Worm (Caenorhabditis elegans) whole organism, young adult: ENCODE measurements around the gene F47B7.5.

Source experiments
- B0019.2 ChIP-seq: fragments of 200-800 bp; sonication (Bioruptor generic); conservative IDR thresholded peaks from 2 replicates; pipeline ENCODE4 v1.3.6; 2022; ENCODE audit warnings: missing genetic modification reagents, missing genetic modification characterization, missing compliant biosample characterization
- B0035.1 ChIP-seq: sonication (generic microtip); optimal IDR thresholded peaks from 2 replicates; lab custom pipeline; 2016; ENCODE audit warnings: missing genetic modification characterization, mild to moderate bottlenecking, missing compliant biosample characterization, missing genotype, missing genetic modification reagents
- C06A6.2 ChIP-seq: fragments of 200-800 bp; sonication (Bioruptor generic); conservative IDR thresholded peaks from 2 replicates; pipeline ENCODE4 v1.3.6; 2022; ENCODE audit warnings: missing genetic modification characterization, missing compliant biosample characterization
- F10E7.11 ChIP-seq: sonication (generic microtip); optimal IDR thresholded peaks from 2 replicates; lab custom pipeline; 2017; ENCODE audit warnings: mild to moderate bottlenecking, missing genetic modification characterization, moderate library complexity, missing compliant biosample characterization
- F23B12.7 ChIP-seq: sonication (generic microtip); optimal IDR thresholded peaks from 2 replicates; lab custom pipeline; 2017; ENCODE audit warnings: missing genetic modification characterization, mild to moderate bottlenecking, missing compliant biosample characterization, antibody characterized with exemption, moderate library complexity; ENCODE audit not compliant: insufficient read depth
- F33H1.4 ChIP-seq: fragments of 200-800 bp; sonication (Bioruptor generic); IDR thresholded peaks from 2 replicates; pipeline ENCODE4 v1.3.6; 2022; ENCODE audit warnings: missing genetic modification reagents, missing genetic modification characterization, missing compliant biosample characterization
- F37B4.10 ChIP-seq: fragments of 200-800 bp; sonication (Bioruptor generic); IDR thresholded peaks from 2 replicates; pipeline ENCODE4 v1.3.6; 2022; ENCODE audit warnings: missing genetic modification characterization, missing compliant biosample characterization
- F39B2.1 ChIP-seq: fragments of 200-800 bp; sonication (Bioruptor generic); IDR thresholded peaks from 2 replicates; pipeline ENCODE4 v1.3.6; 2022; ENCODE audit warnings: missing genetic modification reagents, missing genetic modification characterization, missing compliant biosample characterization
- F49E8.2 ChIP-seq: sonication (generic microtip); optimal IDR thresholded peaks from 3 replicates; lab custom pipeline; 2017; ENCODE audit warnings: missing genetic modification characterization, mild to moderate bottlenecking, missing compliant biosample characterization, antibody characterized with exemption, moderate library complexity; ENCODE audit not compliant: insufficient read depth
- Y53G8AR.9 ChIP-seq: fragments of 200-800 bp; sonication (Bioruptor generic); conservative IDR thresholded peaks from 2 replicates; pipeline ENCODE4 v1.3.6; 2022; ENCODE audit warnings: missing genetic modification reagents, missing genetic modification characterization, missing compliant biosample characterization
- Y95B8A.8 ChIP-seq: fragments of 200-800 bp; sonication (Bioruptor generic); IDR thresholded peaks from 2 replicates; pipeline ENCODE4 v1.3.6; 2022; ENCODE audit warnings: missing genetic modification reagents, missing genetic modification characterization, missing compliant biosample characterization
- akir-1 ChIP-seq: fragments of 200-800 bp; sonication (Bioruptor generic); optimal IDR thresholded peaks from 2 replicates; lab custom pipeline; 2018; ENCODE audit warnings: mild to moderate bottlenecking, missing genetic modification characterization, moderate library complexity, missing compliant biosample characterization
- ama-1 ChIP-seq, 3 experiments: fragments of 150-350 bp in 1 of 3; sonication (generic microtip) in 2 of 3; optimal IDR thresholded peaks; 2 replicates each; lab custom pipeline; 2014 to 2018; ENCODE audit warnings: missing biosample characterization in 2 of 3, missing genetic modification characterization in 2 of 3, missing genetic modification reagents in 2 of 3
- aptf-3 ChIP-seq: fragments of 200-800 bp; sonication (Bioruptor generic); IDR thresholded peaks from 2 replicates; pipeline ENCODE4 v1.3.6; 2022; ENCODE audit warnings: missing genetic modification characterization, missing compliant biosample characterization
- atf-7 ChIP-seq: sonication (generic microtip); optimal IDR thresholded peaks from 2 replicates; lab custom pipeline; 2017; ENCODE audit warnings: mild to moderate bottlenecking, missing genetic modification characterization, missing compliant biosample characterization
- bed-1 ChIP-seq: fragments of 200-800 bp; sonication (Bioruptor generic); IDR thresholded peaks from 2 replicates; pipeline ENCODE4 v1.3.6; 2022; ENCODE audit warnings: missing genetic modification reagents, missing genetic modification characterization, missing compliant biosample characterization
- cebp-1 ChIP-seq, 2 experiments: fragments of 200-800 bp in 1 of 2; sonication (Bioruptor generic) in 1 of 2; sonication (generic microtip) in 1 of 2; IDR thresholded peaks in 1 of 2; optimal IDR thresholded peaks in 1 of 2; 2 replicates each; pipeline versions ENCODE4 v1.3.6 to Lab custom; 2017 to 2022; ENCODE audit warnings: missing compliant biosample characterization in 2 of 2, missing genetic modification characterization in 2 of 2, mild to moderate bottlenecking in 1 of 2, missing genetic modification reagents in 1 of 2, moderate library complexity in 1 of 2
- chd-7 ChIP-seq: sonication (generic microtip); optimal IDR thresholded peaks from 2 replicates; lab custom pipeline; 2016; ENCODE audit warnings: mild to moderate bottlenecking, missing genetic modification characterization, moderate library complexity, missing compliant biosample characterization
- dpl-1 ChIP-seq: fragments of 150-350 bp; optimal IDR thresholded peaks from 2 replicates; lab custom pipeline; 2014; ENCODE audit warnings: missing biosample characterization, missing genetic modification reagents, missing genetic modification characterization
- fkh-3 ChIP-seq: sonication (generic microtip); optimal IDR thresholded peaks from 2 replicates; lab custom pipeline; 2016; ENCODE audit warnings: mild to moderate bottlenecking, missing genetic modification characterization, missing compliant biosample characterization
- hlh-12 ChIP-seq: sonication (generic microtip); optimal IDR thresholded peaks from 2 replicates; lab custom pipeline; 2016; ENCODE audit warnings: missing genetic modification characterization, missing compliant biosample characterization
- hmg-1.2 ChIP-seq: fragments of 200-800 bp; sonication (Bioruptor generic); IDR thresholded peaks from 2 replicates; pipeline ENCODE4 v1.3.6; 2022; ENCODE audit warnings: missing genetic modification reagents, missing genetic modification characterization, missing compliant biosample characterization
- hrde-1 ChIP-seq: sonication (generic microtip); optimal IDR thresholded peaks from 2 replicates; lab custom pipeline; 2016; ENCODE audit warnings: missing genetic modification characterization, mild to moderate bottlenecking, missing compliant biosample characterization, moderate library complexity, missing genotype, missing genetic modification reagents, borderline replicate concordance
- lag-1 ChIP-seq: fragments of 200-800 bp; sonication (Bioruptor generic); IDR thresholded peaks from 2 replicates; pipeline ENCODE4 v1.3.6; 2022; ENCODE audit warnings: missing genetic modification reagents, missing genetic modification characterization, missing compliant biosample characterization
- lin-26 ChIP-seq: fragments of 200-800 bp; sonication (Bioruptor generic); IDR thresholded peaks from 2 replicates; pipeline ENCODE4 v1.3.6; 2022; ENCODE audit warnings: missing genetic modification reagents, missing genetic modification characterization, missing compliant biosample characterization
- lin-54 ChIP-seq: fragments of 200-800 bp; sonication (Bioruptor generic); optimal IDR thresholded peaks from 2 replicates; lab custom pipeline; 2018; ENCODE audit warnings: mild to moderate bottlenecking, missing genetic modification characterization, missing compliant biosample characterization
- madf-10 ChIP-seq: sonication (generic microtip); optimal IDR thresholded peaks from 2 replicates; lab custom pipeline; 2016; ENCODE audit warnings: mild to moderate bottlenecking, missing genetic modification characterization, missing compliant biosample characterization
- mcd-1 ChIP-seq: fragments of 200-800 bp; sonication (Bioruptor generic); IDR thresholded peaks from 2 replicates; pipeline ENCODE4 v1.3.6; 2022; ENCODE audit warnings: missing genetic modification reagents, missing genetic modification characterization, missing compliant biosample characterization
- nfyb-1 ChIP-seq: fragments of 200-800 bp; sonication (Bioruptor generic); IDR thresholded peaks from 2 replicates; pipeline ENCODE4 v1.3.6; 2022; ENCODE audit warnings: missing genetic modification reagents, missing genetic modification characterization, missing compliant biosample characterization
- pbrm-1 ChIP-seq: fragments of 200-800 bp; sonication (Bioruptor generic); IDR thresholded peaks from 2 replicates; pipeline ENCODE4 v1.3.6; 2022; ENCODE audit warnings: missing genetic modification reagents, missing genetic modification characterization, missing compliant biosample characterization
- pha-4 ChIP-seq: fragments of 150-350 bp; sonication (generic microtip); optimal IDR thresholded peaks from 2 replicates; lab custom pipeline; 2014; ENCODE audit warnings: missing biosample characterization, missing genetic modification reagents, missing genetic modification characterization
- snpc-1.1 ChIP-seq: sonication (generic microtip); optimal IDR thresholded peaks from 2 replicates; lab custom pipeline; 2017; ENCODE audit warnings: missing genetic modification characterization, mild to moderate bottlenecking, missing compliant biosample characterization, antibody characterized with exemption, moderate library complexity, missing genotype, missing genetic modification reagents; ENCODE audit not compliant: insufficient read depth
- tbp1 ChIP-seq: fragments of 200-800 bp; sonication (Bioruptor generic); optimal IDR thresholded peaks from 2 replicates; lab custom pipeline; 2018; ENCODE audit warnings: mild to moderate bottlenecking, missing genetic modification characterization, missing compliant biosample characterization
- zfh-2 ChIP-seq: fragments of 200-800 bp; sonication (Bioruptor generic); conservative IDR thresholded peaks from 2 replicates; pipeline ENCODE4 v1.3.6; 2022; ENCODE audit warnings: missing genetic modification reagents, missing genetic modification characterization, missing compliant biosample characterization
- zim-3 ChIP-seq: sonication (generic microtip); optimal IDR thresholded peaks from 2 replicates; lab custom pipeline; 2017; ENCODE audit warnings: mild to moderate bottlenecking, missing genetic modification characterization, moderate library complexity, missing compliant biosample characterization
- ztf-18 ChIP-seq: sonication (generic microtip); optimal IDR thresholded peaks from 2 replicates; lab custom pipeline; 2016; ENCODE audit warnings: missing genotype, mild to moderate bottlenecking, missing genetic modification characterization, missing compliant biosample characterization
- ztf-25 ChIP-seq: fragments of 200-800 bp; sonication (Bioruptor generic); IDR thresholded peaks from 2 replicates; pipeline ENCODE4 v1.3.6; 2022; ENCODE audit warnings: missing genetic modification reagents, missing genetic modification characterization, missing compliant biosample characterization
- ztf-3 ChIP-seq: fragments of 200-800 bp; sonication (Bioruptor generic); optimal IDR thresholded peaks from 2 replicates; lab custom pipeline; 2018; ENCODE audit warnings: mild to moderate bottlenecking, missing genetic modification characterization, missing compliant biosample characterization

F47B7.5 gene

ce11 chrX:3759345-3759744, 9.3 kb downstream of the F47B7.5 start, which contains the start of gene T14G12.6:
TSS of gene T14G12.6 (minus strand) at chrX:3759445.
- TF ChIP-seq F10E7.11 (tag; lab: Kevin White, UChicago) (no peak), cebp-1 (GFP tag; IDR thresholded peaks at IDR 0.05; lab: Robert Waterston, UW) (no peak), cebp-1 (tag; optimal IDR thresholded peaks at IDR 0.05; lab: Kevin White, UChicago) (no peak), B0035.1 (tag; lab: Kevin White, UChicago) (no peak), F23B12.7 (tag; lab: Kevin White, UChicago) (no peak), F39B2.1 (no peak), tbp1 (GFP tag; lab: Kevin White, UChicago) (no peak), lin-54 (GFP tag; lab: Kevin White, UChicago) (no peak), lag-1 (GFP tag; lab: Robert Waterston, UW) (no peak), ztf-25 (GFP tag; lab: Robert Waterston, UW) (no peak), F33H1.4 (GFP tag; lab: Robert Waterston, UW) (no peak), Y95B8A.8 (GFP tag; lab: Robert Waterston, UW) (no peak), ztf-3 (GFP tag; lab: Kevin White, UChicago) (no peak), hlh-12 (tag; lab: Kevin White, UChicago) (no peak)

DNA sequence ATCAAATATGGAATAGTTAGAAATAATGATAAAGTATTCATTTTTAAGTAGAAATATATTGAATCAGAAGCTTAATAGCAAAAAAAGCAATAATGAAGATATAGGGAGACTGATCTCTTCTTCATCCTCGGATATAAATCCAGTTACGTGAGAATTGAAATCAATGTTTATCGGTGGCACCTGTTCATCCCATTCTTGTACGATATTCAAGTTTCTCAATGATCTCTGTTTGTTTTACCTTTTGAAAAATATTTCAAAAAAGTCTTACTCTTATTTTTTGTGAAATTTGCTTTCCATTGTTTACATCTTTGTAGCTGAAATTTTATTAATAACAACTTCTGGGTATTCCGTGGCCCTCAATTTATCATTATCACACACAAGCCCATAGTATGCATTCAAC, 10.2 kb downstream of the F47B7.5 start, which contains the start of gene T14G12.12:
Gene T14G12.12, minus strand, starts transcription at position 101 of the 400 bp plus-strand sequence.
- TF ChIP-seq aptf-3 (no peak), F49E8.2 (tag; lab: Kevin White, UChicago) (no peak), snpc-1.1 (tag; lab: Kevin White, UChicago) (no peak), Y53G8AR.9 (no peak), fkh-3 (tag; lab: Kevin White, UChicago) (no peak), pha-4 (tag; lab: Kevin White, UChicago) (no peak), akir-1 (no peak), dpl-1 (GFP tag; lab: Kevin White, UChicago) (no peak), hmg-1.2 (GFP tag; lab: Robert Waterston, UW) (no peak), nfyb-1 (GFP tag; lab: Robert Waterston, UW) (no peak), lin-26 (GFP tag; lab: Robert Waterston, UW) (no peak)

DNA sequence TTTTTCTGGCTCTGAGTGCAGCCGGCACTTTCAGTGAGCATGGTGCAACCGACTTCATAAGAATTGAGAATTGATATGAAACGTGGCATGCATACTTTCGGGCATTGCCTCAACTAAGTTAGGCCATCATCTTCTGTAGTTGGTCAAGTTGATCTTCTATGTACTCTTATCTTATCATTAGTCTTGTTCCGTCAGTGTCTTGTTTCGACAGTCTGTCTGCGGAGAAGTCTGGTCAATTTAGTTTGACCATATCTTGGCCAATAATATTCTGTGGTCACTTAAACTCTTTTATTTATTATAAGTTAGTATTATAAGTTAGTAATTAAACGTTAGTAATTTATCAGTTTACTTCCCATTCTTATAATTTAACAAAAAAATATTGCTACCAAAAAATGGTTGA, 12.4 kb downstream of the F47B7.5 start:
- no peak for TF ChIP-seq zim-3 (tag; lab: Kevin White, UChicago)
- TF ChIP-seq lin-26 (GFP tag; lab: Robert Waterston, UW) = no peak
- TF ChIP-seq C06A6.2 (GFP tag; lab: Robert Waterston, UW) = no peak
- TF ChIP-seq B0019.2 (GFP tag; lab: Robert Waterston, UW) = no peak
- TF ChIP-seq hrde-1 (tag; lab: Kevin White, UChicago) = no peak
- TF ChIP-seq F49E8.2 (tag; lab: Kevin White, UChicago) = no peak
- TF ChIP-seq F23B12.7 (tag; lab: Kevin White, UChicago) = no peak
- TF ChIP-seq dpl-1 (GFP tag; lab: Kevin White, UChicago) = no peak
- TF ChIP-seq pbrm-1 (GFP tag; lab: Robert Waterston, UW) = no peak
- TF ChIP-seq mcd-1 = no peak
- TF ChIP-seq atf-7 (tag; lab: Kevin White, UChicago) = no peak
- TF ChIP-seq ama-1 (optimal IDR thresholded peaks at IDR 0.05; lab: Kevin White, UChicago) = no peak
- no peak for TF ChIP-seq ama-1 (GFP tag; optimal IDR thresholded peaks at IDR 0.05; lab: Kevin White, UChicago)
- TF ChIP-seq snpc-1.1 (tag; lab: Kevin White, UChicago) = no peak
- TF ChIP-seq ztf-18 (tag; lab: Kevin White, UChicago) = no peak
- TF ChIP-seq zfh-2 = no peak
- no peak for TF ChIP-seq bed-1 (GFP tag; lab: Robert Waterston, UW)
- TF ChIP-seq madf-10 (tag; lab: Kevin White, UChicago) = no peak
- TF ChIP-seq chd-7 (tag; lab: Kevin White, UChicago) = no peak
- no peak for TF ChIP-seq F37B4.10 (GFP tag; lab: Robert Waterston, UW)
